Fruit fly (Drosophila melanogaster) whole organism, embryonic: Measurements from ENCODE around the gene CG7714.

ENCODE experiments used
- Antp ChIP-seq: fragments of 200-800 bp; sonication (Bioruptor generic); optimal IDR thresholded peaks from 3 replicates; lab custom pipeline; 2016; ENCODE audit warnings: missing biosample characterization, missing genetic modification characterization
- Asciz ChIP-seq: fragments of 200-800 bp; sonication (Bioruptor generic); optimal IDR thresholded peaks from 2 replicates; lab custom pipeline; 2017; ENCODE audit warnings: missing biosample characterization, mild to moderate bottlenecking, missing genetic modification characterization, missing genetic modification reagents
- B-H1 ChIP-seq: fragments of 200-800 bp; sonication (Bioruptor generic); IDR thresholded peaks from 3 replicates; pipeline ENCODE4 v1.3.6; 2022; ENCODE audit warnings: missing biosample characterization, missing genetic modification characterization
- Bdp1 ChIP-seq: fragments of 200-800 bp; sonication (Bioruptor generic); optimal IDR thresholded peaks from 3 replicates; lab custom pipeline; 2016; ENCODE audit warnings: missing biosample characterization, missing genetic modification characterization
- BtbVII ChIP-seq: fragments of 200-800 bp; sonication (Bioruptor generic); optimal IDR thresholded peaks from 3 replicates; lab custom pipeline; 2017; ENCODE audit warnings: missing biosample characterization, mild to moderate bottlenecking, missing genetic modification characterization
- CG10431 ChIP-seq: fragments of 200-800 bp; sonication (Bioruptor generic); optimal IDR thresholded peaks from 3 replicates; lab custom pipeline; 2018; ENCODE audit warnings: missing biosample characterization, mild to moderate bottlenecking, missing genetic modification characterization
- CG11398 ChIP-seq: fragments of 200-800 bp; sonication (Bioruptor generic); optimal IDR thresholded peaks from 2 replicates; lab custom pipeline; 2016; ENCODE audit warnings: missing biosample characterization, missing genetic modification characterization
- CG12744 ChIP-seq: fragments of 200-800 bp; sonication (Bioruptor generic); optimal IDR thresholded peaks from 2 replicates; lab custom pipeline; 2016; ENCODE audit warnings: missing biosample characterization, missing genetic modification characterization
- CG14050 ChIP-seq: fragments of 200-800 bp; sonication (Bioruptor generic); IDR thresholded peaks from 3 replicates; pipeline ENCODE4 v1.3.6; 2022; ENCODE audit warnings: missing biosample characterization, missing genetic modification characterization
- CG15269 ChIP-seq: fragments of 200-800 bp; sonication (Bioruptor generic); optimal IDR thresholded peaks from 2 replicates; lab custom pipeline; 2018; ENCODE audit warnings: missing biosample characterization, mild to moderate bottlenecking, missing genetic modification characterization, moderate library complexity
- CG15479 ChIP-seq: fragments of 200-800 bp; sonication (Bioruptor generic); optimal IDR thresholded peaks from 3 replicates; lab custom pipeline; 2019; ENCODE audit warnings: missing biosample characterization, mild to moderate bottlenecking, missing genetic modification characterization, moderate library complexity
- CG16779 ChIP-seq: fragments of 200-800 bp; sonication (Bioruptor generic); IDR thresholded peaks from 2 replicates; pipeline ENCODE4 v1.3.6; 2022; ENCODE audit warnings: missing biosample characterization, missing genetic modification characterization
- CG17829 ChIP-seq: fragments of 200-800 bp; optimal IDR thresholded peaks from 2 replicates; lab custom pipeline; 2019; ENCODE audit warnings: missing biosample characterization, mild to moderate bottlenecking, missing genetic modification characterization, moderate library complexity
- CG2889 ChIP-seq: fragments of 200-800 bp; sonication (Bioruptor generic); IDR thresholded peaks from 3 replicates; pipeline ENCODE4 v1.3.6; 2022; ENCODE audit warnings: missing biosample characterization, missing genetic modification characterization
- CG30403 ChIP-seq: fragments of 200-800 bp; sonication (Bioruptor generic); optimal IDR thresholded peaks from 3 replicates; lab custom pipeline; 2016; ENCODE audit warnings: missing biosample characterization, missing genetic modification characterization
- CG3065 ChIP-seq: fragments of 200-800 bp; sonication (Bioruptor generic); optimal IDR thresholded peaks from 2 replicates; lab custom pipeline; 2016; ENCODE audit warnings: missing biosample characterization, missing genetic modification characterization
- CG31441 ChIP-seq: fragments of 200-800 bp; sonication (Bioruptor generic); IDR thresholded peaks from 2 replicates; pipeline ENCODE4 v1.3.6; 2022; ENCODE audit warnings: missing biosample characterization, missing genetic modification characterization
- CG33213 ChIP-seq: fragments of 200-800 bp; sonication (Bioruptor generic); optimal IDR thresholded peaks from 3 replicates; lab custom pipeline; 2016; ENCODE audit warnings: missing biosample characterization, missing genetic modification characterization
- CG3726 ChIP-seq: fragments of 200-800 bp; sonication (Bioruptor generic); IDR thresholded peaks from 3 replicates; pipeline ENCODE4, ENCODE4 v1.3.6; 2022; ENCODE audit warnings: missing biosample characterization, missing genetic modification characterization
- CG7745 ChIP-seq: fragments of 200-800 bp; sonication (Bioruptor generic); optimal IDR thresholded peaks from 2 replicates; lab custom pipeline; 2018; ENCODE audit warnings: missing biosample characterization, mild to moderate bottlenecking, missing genetic modification characterization, moderate library complexity
- CG8089 ChIP-seq: fragments of 200-800 bp; sonication (Bioruptor generic); optimal IDR thresholded peaks from 3 replicates; lab custom pipeline; 2016; ENCODE audit warnings: missing biosample characterization, missing genetic modification characterization
- CG8359 ChIP-seq: fragments of 200-800 bp; sonication (Bioruptor generic); optimal IDR thresholded peaks from 2 replicates; lab custom pipeline; 2017; ENCODE audit warnings: missing biosample characterization, mild to moderate bottlenecking, missing genetic modification characterization, borderline replicate concordance
- CG8765 ChIP-seq: fragments of 200-800 bp; sonication (Bioruptor generic); IDR thresholded peaks from 2 replicates; pipeline ENCODE4 v1.3.6; 2022; ENCODE audit warnings: missing biosample characterization, missing genetic modification characterization
- CG9437 ChIP-seq: fragments of 200-800 bp; sonication (Bioruptor generic); optimal IDR thresholded peaks from 2 replicates; lab custom pipeline; 2018; ENCODE audit warnings: missing biosample characterization, mild to moderate bottlenecking, missing genetic modification characterization
- CG9876 ChIP-seq: fragments of 200-800 bp; sonication (Bioruptor generic); optimal IDR thresholded peaks from 2 replicates; lab custom pipeline; 2016; ENCODE audit warnings: missing biosample characterization, missing genetic modification characterization
- Dad ChIP-seq: fragments of 200-800 bp; sonication (Bioruptor generic); optimal IDR thresholded peaks from 3 replicates; lab custom pipeline; 2016; ENCODE audit warnings: missing biosample characterization, missing genetic modification characterization
- Dref ChIP-seq: fragments of 200-800 bp; sonication (Bioruptor generic); IDR thresholded peaks from 2 replicates; pipeline ENCODE4 v1.3.6; 2022; ENCODE audit warnings: missing biosample characterization, missing genetic modification characterization
- E2f1 ChIP-seq: fragments of 200-800 bp; sonication (Bioruptor generic); IDR thresholded peaks from 2 replicates; pipeline ENCODE4 v1.3.6; 2022; ENCODE audit warnings: missing biosample characterization, missing genetic modification characterization
- GATAe ChIP-seq: fragments of 200-800 bp; sonication (Bioruptor generic); conservative IDR thresholded peaks from 2 replicates; pipeline ENCODE4 v1.3.6; 2022; ENCODE audit warnings: missing biosample characterization, missing genetic modification characterization
- HLHmδ ChIP-seq: fragments of 200-800 bp; sonication (Bioruptor generic); optimal IDR thresholded peaks from 2 replicates; lab custom pipeline; 2018; ENCODE audit warnings: missing biosample characterization, mild to moderate bottlenecking, missing genetic modification characterization, moderate library complexity
- Hmr ChIP-seq: fragments of 200-800 bp; sonication (Bioruptor generic); optimal IDR thresholded peaks from 3 replicates; lab custom pipeline; 2017; ENCODE audit warnings: mild to moderate bottlenecking, missing biosample characterization, missing genetic modification reagents, missing genetic modification characterization
- Meics ChIP-seq: fragments of 200-800 bp; sonication (Bioruptor generic); optimal IDR thresholded peaks from 2 replicates; lab custom pipeline; 2017; ENCODE audit warnings: missing biosample characterization, mild to moderate bottlenecking, missing genetic modification characterization
- Mes4 ChIP-seq: fragments of 200-800 bp; sonication (Bioruptor generic); optimal IDR thresholded peaks from 2 replicates; lab custom pipeline; 2016; ENCODE audit warnings: missing biosample characterization, missing genetic modification characterization
- NFAT ChIP-seq: fragments of 200-800 bp; sonication (Bioruptor generic); IDR thresholded peaks from 2 replicates; pipeline ENCODE4 v1.3.6; 2022; ENCODE audit warnings: missing biosample characterization, missing genetic modification characterization
- NK7.1 ChIP-seq: fragments of 200-800 bp; sonication (Bioruptor generic); optimal IDR thresholded peaks from 3 replicates; lab custom pipeline; 2016; ENCODE audit warnings: missing biosample characterization, missing genetic modification characterization
- NfI ChIP-seq: fragments of 200-800 bp; sonication (Bioruptor generic); optimal IDR thresholded peaks from 3 replicates; lab custom pipeline; 2018; ENCODE audit warnings: missing biosample characterization, mild to moderate bottlenecking, missing genetic modification characterization, moderate library complexity
- Side ChIP-seq: fragments of 200-800 bp; sonication (Bioruptor generic); optimal IDR thresholded peaks from 2 replicates; lab custom pipeline; 2016; ENCODE audit warnings: missing biosample characterization, missing genetic modification characterization
- Taf1 ChIP-seq: fragments of 200-800 bp; sonication (Bioruptor generic); IDR thresholded peaks from 2 replicates; pipeline ENCODE4 v1.3.6; 2022; ENCODE audit warnings: missing biosample characterization, missing genetic modification characterization
- cg ChIP-seq: fragments of 200-800 bp; sonication (Bioruptor generic); optimal IDR thresholded peaks from 3 replicates; lab custom pipeline; 2019; ENCODE audit warnings: missing biosample characterization, mild to moderate bottlenecking, missing genetic modification characterization, moderate library complexity
- danr ChIP-seq: fragments of 200-800 bp; sonication (Bioruptor generic); IDR thresholded peaks from 2 replicates; pipeline ENCODE4 v1.3.6; 2022; ENCODE audit warnings: missing biosample characterization, missing genetic modification characterization
- dimm ChIP-seq: fragments of 200-800 bp; sonication (Bioruptor generic); IDR thresholded peaks from 2 replicates; pipeline ENCODE4 v1.3.6; 2022; ENCODE audit warnings: missing biosample characterization, missing genetic modification characterization
- gce ChIP-seq: fragments of 200-800 bp; sonication (Bioruptor generic); IDR thresholded peaks from 3 replicates; pipeline ENCODE4 v1.3.6; 2022; ENCODE audit warnings: missing biosample characterization, missing genetic modification characterization
- ind ChIP-seq: fragments of 200-800 bp; sonication (Bioruptor generic); optimal IDR thresholded peaks from 3 replicates; lab custom pipeline; 2016; ENCODE audit warnings: missing biosample characterization, missing genetic modification characterization
- oc ChIP-seq: fragments of 200-800 bp; sonication (Bioruptor generic); optimal IDR thresholded peaks from 2 replicates; lab custom pipeline; 2018; ENCODE audit warnings: missing biosample characterization, mild to moderate bottlenecking, missing genetic modification characterization, moderate library complexity
- p53 ChIP-seq: fragments of 200-800 bp; sonication (Bioruptor generic); optimal IDR thresholded peaks from 2 replicates; lab custom pipeline; 2016; ENCODE audit warnings: missing biosample characterization, missing genetic modification characterization
- row ChIP-seq: fragments of 200-800 bp; sonication (Bioruptor generic); IDR thresholded peaks from 3 replicates; pipeline ENCODE4 v1.3.6; 2022; ENCODE audit warnings: missing biosample characterization, missing genetic modification characterization
- sens ChIP-seq: fragments of 200-800 bp; sonication (Bioruptor generic); peaks from one replicate; lab custom pipeline; 2016; ENCODE audit warnings: missing biosample characterization, missing genetic modification characterization
- sna ChIP-seq: fragments of 200-800 bp; sonication (Bioruptor generic); IDR thresholded peaks from 2 replicates; pipeline ENCODE4 v1.3.6; 2022; ENCODE audit warnings: missing biosample characterization, missing genetic modification characterization; ENCODE audit not compliant: partially characterized antibody
- tgo ChIP-seq: fragments of 200-800 bp; sonication (Bioruptor generic); IDR thresholded peaks from 3 replicates; pipeline ENCODE4 v1.3.6; 2022; ENCODE audit warnings: missing biosample characterization, missing genetic modification characterization
- vnd ChIP-seq: fragments of 200-800 bp; sonication (Bioruptor generic); IDR thresholded peaks from 3 replicates; pipeline ENCODE4 v1.3.6; 2022; ENCODE audit warnings: missing biosample characterization, missing genetic modification characterization; ENCODE audit not compliant: partially characterized antibody
- zen ChIP-seq: fragments of 200-800 bp; sonication (Bioruptor generic); optimal IDR thresholded peaks from 3 replicates; lab custom pipeline; 2018; ENCODE audit warnings: missing biosample characterization, mild to moderate bottlenecking, missing genetic modification characterization, moderate library complexity

CG7714 gene

DNA sequence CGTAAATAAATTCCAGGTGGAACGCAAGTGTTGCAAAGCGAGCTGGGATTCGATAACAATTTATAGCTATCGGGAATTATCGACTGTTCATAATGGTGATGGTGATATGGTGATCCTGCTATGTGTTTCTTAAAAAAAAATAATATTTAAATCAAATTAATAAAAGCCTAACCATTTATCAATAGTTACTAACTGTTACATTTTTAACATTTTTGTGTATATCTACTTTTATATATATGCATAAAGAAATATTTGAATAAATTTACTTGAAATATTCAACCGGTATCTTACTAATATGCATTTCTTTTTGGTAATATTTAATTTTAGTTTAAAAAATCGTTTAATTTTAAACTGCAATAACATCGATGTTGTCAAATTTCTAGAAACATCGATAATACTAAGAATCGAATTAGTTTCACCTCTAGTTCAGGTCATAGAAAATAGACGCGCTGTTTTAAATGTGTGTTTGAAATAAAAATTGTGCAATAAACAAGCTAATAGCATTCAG is 19.8 kb upstream of the CG7714 start, which contains the start of the genes PGS1 and gwl (continued):
- no peak for TF ChIP-seq danr (GFP tag; lab: Robert Waterston, UW)
- TF ChIP-seq CG14050, result peak; percentile 33; the same call in 1 of the 3 replicates
- TF ChIP-seq CG11398 (GFP tag; lab: Kevin White, UChicago), result no peak
- TF ChIP-seq tgo (GFP tag; lab: Robert Waterston, UW), result peak; percentile 88
- TF ChIP-seq BtbVII (GFP tag; lab: Kevin White, UChicago), result no peak
- TF ChIP-seq CG12744, result peak; percentile 16
- TF ChIP-seq CG17829 (tag; lab: Kevin White, UChicago), result peak; percentile 67
- no peak for TF ChIP-seq sna (GFP tag; lab: Robert Waterston, UW)
- no peak for TF ChIP-seq p53 (GFP tag; lab: Kevin White, UChicago)
- no peak for TF ChIP-seq Asciz
- TF ChIP-seq NK7.1 (GFP tag; lab: Kevin White, UChicago), result no peak
- 0 out of 3 replicates have a peak, but pooled peaks have one; percentile 35 for TF ChIP-seq vnd (GFP tag; lab: Robert Waterston, UW)
- peak; percentile 13 for TF ChIP-seq Antp (GFP tag; lab: Kevin White, UChicago)
- no peak for TF ChIP-seq CG9876 (GFP tag; lab: Kevin White, UChicago)
- TF ChIP-seq CG8359 (GFP tag; lab: Kevin White, UChicago), result no peak
- TF ChIP-seq zen, result peak; percentile 51
- no peak for TF ChIP-seq Side (GFP tag; lab: Kevin White, UChicago)
- TF ChIP-seq CG15479 (GFP tag; lab: Kevin White, UChicago), result peak; percentile 5
- peak; percentile 71 for TF ChIP-seq B-H1
- TF ChIP-seq dimm, result peak; percentile 42
- TF ChIP-seq Dref (GFP tag; lab: Robert Waterston, UW), result peak; percentile 71
- TF ChIP-seq row (GFP tag; lab: Robert Waterston, UW), result peak; percentile 80
- peak; percentile 66 for TF ChIP-seq NfI (GFP tag; lab: Kevin White, UChicago)
- TF ChIP-seq CG9437 (GFP tag; lab: Kevin White, UChicago), result peak; percentile 69
- peak; percentile 5 for TF ChIP-seq Dad (GFP tag; lab: Kevin White, UChicago)
- TF ChIP-seq Hmr (GFP tag; lab: Kevin White, UChicago), result peak; percentile 63
- no peak; the same call in 1 of the 2 replicates for TF ChIP-seq CG31441 (GFP tag; lab: Robert Waterston, UW)
- no peak for TF ChIP-seq HLHmδ (GFP tag; lab: Kevin White, UChicago)
- peak; percentile 64 for TF ChIP-seq Meics (GFP tag; lab: Kevin White, UChicago)
- TF ChIP-seq CG33213 (GFP tag; lab: Kevin White, UChicago), result no peak
- peak; percentile 10; the same call in 1 of the 3 replicates for TF ChIP-seq CG3726 (GFP tag; lab: Robert Waterston, UW)
- TF ChIP-seq NFAT (GFP tag; lab: Robert Waterston, UW), result peak; percentile 64
- 0 out of 2 replicates have a peak, but pooled peaks have one; percentile 11 for TF ChIP-seq CG16779 (GFP tag; lab: Robert Waterston, UW)
- peak; percentile 58; the same call in 1 of the 3 replicates for TF ChIP-seq CG2889 (GFP tag; lab: Robert Waterston, UW)
- no peak for TF ChIP-seq CG8765
- TF ChIP-seq Taf1 (GFP tag; lab: Robert Waterston, UW), result peak; percentile 28; the same call in 1 of the 2 replicates
- peak; percentile 77 for TF ChIP-seq E2f1 (GFP tag; lab: Robert Waterston, UW)
- no peak for TF ChIP-seq oc (tag; lab: Kevin White, UChicago)
- TF ChIP-seq sens (GFP tag; lab: Kevin White, UChicago), result peak; percentile 93
- 0 out of 3 replicates have a peak, but pooled peaks have one; percentile 11 for TF ChIP-seq gce
- no peak for TF ChIP-seq CG8089 (GFP tag; lab: Kevin White, UChicago)
- TF ChIP-seq CG15269 (tag; lab: Kevin White, UChicago), result peak; percentile 75
- peak; percentile 58; the same call in 1 of the 2 replicates for TF ChIP-seq GATAe (GFP tag; lab: Robert Waterston, UW)
- peak; percentile 90 for TF ChIP-seq CG30403 (GFP tag; lab: Kevin White, UChicago)
- no peak for TF ChIP-seq CG7745
- TF ChIP-seq CG10431, result no peak
- TF ChIP-seq ind (GFP tag; lab: Kevin White, UChicago), result peak; percentile 83
- peak; percentile 43 for TF ChIP-seq CG3065
- TF ChIP-seq cg, result no peak
- no peak for TF ChIP-seq Mes4 (GFP tag; lab: Kevin White, UChicago)
- no peak for TF ChIP-seq Bdp1 (GFP tag; lab: Kevin White, UChicago)
